Worm (Caenorhabditis elegans) whole organism, L1 larva: ENCODE measurements around the gene C44B7.5.

Experiments used
- C04F5.9 ChIP-seq: sonication (generic microtip); optimal IDR thresholded peaks from 2 replicates; lab custom pipeline; 2016; ENCODE audit warnings: missing genetic modification characterization, missing compliant biosample characterization
- C16A3.4 ChIP-seq: fragments of 150-350 bp; optimal IDR thresholded peaks from 2 replicates; lab custom pipeline; 2014; ENCODE audit warnings: missing biosample characterization, missing genetic modification characterization
- F16B12.6 ChIP-seq: fragments of 150-350 bp; optimal IDR thresholded peaks from 2 replicates; lab custom pipeline; 2014; ENCODE audit warnings: missing biosample characterization, missing genetic modification characterization
- Y116A8C.19 ChIP-seq: sonication (generic microtip); optimal IDR thresholded peaks from 2 replicates; lab custom pipeline; 2016; ENCODE audit warnings: missing compliant biosample characterization, missing genetic modification characterization, borderline replicate concordance
- aha-1 ChIP-seq: fragments of 150-350 bp; optimal IDR thresholded peaks from 2 replicates; lab custom pipeline; 2014; ENCODE audit warnings: missing biosample characterization, missing genetic modification characterization
- blmp-1 ChIP-seq: fragments of 150-350 bp; optimal IDR thresholded peaks from 2 replicates; lab custom pipeline; 2014; ENCODE audit warnings: missing biosample characterization, missing genetic modification characterization
- ceh-82 ChIP-seq, 3 experiments: fragments of 150-350 bp in 1 of 3; sonication (generic microtip) in 2 of 3; optimal IDR thresholded peaks; 2 replicates each; lab custom pipeline; 2014 to 2017; ENCODE audit warnings: missing biosample characterization in 3 of 3, missing genetic modification characterization in 3 of 3
- dsc-1 ChIP-seq: sonication (generic microtip); optimal IDR thresholded peaks from 2 replicates; lab custom pipeline; 2016; ENCODE audit warnings: mild to moderate bottlenecking, missing genetic modification characterization, missing compliant biosample characterization
- efl-1 ChIP-seq, 4 experiments: fragments of 150-350 bp; optimal IDR thresholded peaks in 3 of 4; peaks in 1 of 4; 1 replicate in 1 of 4; 2 replicates in 3 of 4; lab custom pipeline; 2014; ENCODE audit warnings: missing biosample characterization in 2 of 4, missing genetic modification characterization in 2 of 4, missing genetic modification reagents in 2 of 4
- egl-13 ChIP-seq: sonication (generic microtip); optimal IDR thresholded peaks from 2 replicates; lab custom pipeline; 2016; ENCODE audit warnings: missing genotype, missing genetic modification reagents, missing genetic modification characterization, missing compliant biosample characterization
- egl-27 ChIP-seq, 2 experiments: fragments of 150-350 bp in 1 of 2; sonication (generic microtip); optimal IDR thresholded peaks; 3 replicates each; lab custom pipeline; 2017 to 2018; ENCODE audit warnings: missing biosample characterization in 2 of 2, missing genetic modification characterization in 2 of 2, missing genetic modification reagents in 2 of 2
- elt-2 ChIP-seq: sonication (generic microtip); optimal IDR thresholded peaks from 2 replicates; lab custom pipeline; 2016; ENCODE audit warnings: missing genetic modification characterization, mild to moderate bottlenecking, inconsistent platforms, missing compliant biosample characterization, missing genetic modification reagents
- elt-3 ChIP-seq, 6 experiments: fragments of 150-350 bp in 1 of 6; sonication (generic microtip); optimal IDR thresholded peaks; 2 replicates each; lab custom pipeline; 2017 to 2018; ENCODE audit warnings: missing biosample characterization in 6 of 6, missing genetic modification characterization in 6 of 6, inconsistent platforms in 1 of 6
- fkh-8 ChIP-seq: sonication (generic microtip); optimal IDR thresholded peaks from 2 replicates; lab custom pipeline; 2016; ENCODE audit warnings: mild to moderate bottlenecking, missing genetic modification characterization, missing compliant biosample characterization
- fos-1 ChIP-seq: fragments of 150-350 bp; optimal IDR thresholded peaks from 2 replicates; lab custom pipeline; 2014; ENCODE audit warnings: missing biosample characterization, missing genetic modification characterization
- hpl-2 ChIP-seq: fragments of 150-350 bp; optimal IDR thresholded peaks from 2 replicates; lab custom pipeline; 2014; ENCODE audit warnings: missing biosample characterization, missing genetic modification reagents, missing genetic modification characterization
- irx-1 ChIP-seq: sonication (generic microtip); optimal IDR thresholded peaks from 2 replicates; lab custom pipeline; 2016; ENCODE audit warnings: missing genetic modification characterization, missing compliant biosample characterization
- jun-1 ChIP-seq: fragments of 150-350 bp; optimal IDR thresholded peaks from 2 replicates; lab custom pipeline; 2014; ENCODE audit warnings: missing biosample characterization, missing genetic modification reagents, missing genetic modification characterization
- lin-13 ChIP-seq: fragments of 150-350 bp; optimal IDR thresholded peaks from 2 replicates; lab custom pipeline; 2014; ENCODE audit warnings: missing biosample characterization, missing genetic modification reagents, missing genetic modification characterization
- lin-14 ChIP-seq: fragments of 200-800 bp; sonication (Bioruptor generic); optimal IDR thresholded peaks from 2 replicates; lab custom pipeline; 2018; ENCODE audit warnings: mild to moderate bottlenecking, missing genetic modification characterization, moderate library complexity, missing compliant biosample characterization
- lin-15B ChIP-seq: fragments of 150-350 bp; sonication (generic microtip); optimal IDR thresholded peaks from 3 replicates; lab custom pipeline; 2014; ENCODE audit warnings: missing biosample characterization, missing genetic modification characterization
- lin-35 ChIP-seq, 2 experiments: fragments of 150-350 bp; optimal IDR thresholded peaks; 2 replicates each; lab custom pipeline; 2014; ENCODE audit warnings: missing biosample characterization in 2 of 2, missing genetic modification characterization in 2 of 2, missing genetic modification reagents in 2 of 2
- lsy-2 ChIP-seq, 2 experiments: fragments of 150-350 bp; optimal IDR thresholded peaks; 2 replicates each; lab custom pipeline; 2014; ENCODE audit warnings: missing biosample characterization in 2 of 2, missing genetic modification characterization in 2 of 2
- mab-9 ChIP-seq: fragments of 200-800 bp; sonication (Bioruptor generic); IDR thresholded peaks from 2 replicates; pipeline ENCODE4 v1.3.6; 2022; ENCODE audit warnings: missing genetic modification reagents, missing genetic modification characterization, missing compliant biosample characterization
- mdl-1 ChIP-seq, 2 experiments: fragments of 150-350 bp; optimal IDR thresholded peaks; 2 replicates each; lab custom pipeline; 2014 to 2017; ENCODE audit warnings: missing biosample characterization in 2 of 2, missing genetic modification characterization in 2 of 2, inconsistent platforms in 1 of 2
- mef-2 ChIP-seq: fragments of 150-350 bp; optimal IDR thresholded peaks from 2 replicates; lab custom pipeline; 2014; ENCODE audit warnings: missing biosample characterization, missing genetic modification characterization
- mep-1 ChIP-seq: fragments of 150-350 bp; optimal IDR thresholded peaks from 2 replicates; lab custom pipeline; 2014; ENCODE audit warnings: missing biosample characterization, missing genetic modification characterization
- nhr-12 ChIP-seq: sonication (generic microtip); optimal IDR thresholded peaks from 2 replicates; lab custom pipeline; 2017; ENCODE audit warnings: missing biosample characterization, missing genetic modification characterization
- nhr-19 ChIP-seq: fragments of 200-800 bp; sonication (Bioruptor generic); conservative IDR thresholded peaks from 2 replicates; pipeline ENCODE4 v1.3.6; 2022; ENCODE audit warnings: missing genetic modification characterization, missing compliant biosample characterization
- nhr-20 ChIP-seq: sonication (generic microtip); optimal IDR thresholded peaks from 2 replicates; lab custom pipeline; 2016; ENCODE audit warnings: mild to moderate bottlenecking, missing genetic modification characterization, missing compliant biosample characterization
- nhr-47 ChIP-seq: sonication (generic microtip); optimal IDR thresholded peaks from 2 replicates; lab custom pipeline; 2016; ENCODE audit warnings: mild to moderate bottlenecking, missing genetic modification characterization, moderate library complexity, missing compliant biosample characterization
- nhr-71 ChIP-seq: sonication (generic microtip); optimal IDR thresholded peaks from 2 replicates; lab custom pipeline; 2016; ENCODE audit warnings: mild to moderate bottlenecking, missing genetic modification characterization, moderate library complexity, missing compliant biosample characterization
- nhr-77 ChIP-seq: fragments of 150-350 bp; optimal IDR thresholded peaks from 2 replicates; lab custom pipeline; 2014; ENCODE audit warnings: missing biosample characterization, missing genetic modification characterization
- nhr-85 ChIP-seq: sonication (generic microtip); peaks from one replicate; lab custom pipeline; 2016; ENCODE audit warnings: missing genetic modification characterization, inconsistent platforms, missing compliant biosample characterization
- nhr-90 ChIP-seq: sonication (generic microtip); optimal IDR thresholded peaks from 2 replicates; lab custom pipeline; 2016; ENCODE audit warnings: mild to moderate bottlenecking, missing genetic modification characterization, missing compliant biosample characterization; ENCODE audit not compliant: poor library complexity
- rnt-1 ChIP-seq: sonication (generic microtip); optimal IDR thresholded peaks from 2 replicates; lab custom pipeline; 2016; ENCODE audit warnings: mild to moderate bottlenecking, missing genetic modification characterization, moderate library complexity, missing compliant biosample characterization
- skn-1 ChIP-seq: fragments of 150-350 bp; optimal IDR thresholded peaks from 2 replicates; lab custom pipeline; 2014; ENCODE audit warnings: missing biosample characterization, missing genetic modification characterization
- snpc-4 ChIP-seq: fragments of 150-350 bp; optimal IDR thresholded peaks from 2 replicates; lab custom pipeline; 2014; ENCODE audit warnings: missing biosample characterization, missing genetic modification characterization
- snu-23 ChIP-seq: sonication (generic microtip); optimal IDR thresholded peaks from 2 replicates; lab custom pipeline; 2016; ENCODE audit warnings: missing genetic modification characterization, missing compliant biosample characterization
- swsn-7 ChIP-seq: sonication (generic microtip); optimal IDR thresholded peaks from 2 replicates; lab custom pipeline; 2016; ENCODE audit warnings: missing genetic modification characterization, missing compliant biosample characterization
- unc-130 ChIP-seq: fragments of 150-350 bp; optimal IDR thresholded peaks from 2 replicates; lab custom pipeline; 2017; ENCODE audit warnings: missing biosample characterization, missing genetic modification characterization, inconsistent platforms
- unc-30 ChIP-seq: sonication (generic microtip); optimal IDR thresholded peaks from 2 replicates; lab custom pipeline; 2017; ENCODE audit warnings: missing biosample characterization, missing genetic modification characterization
- unc-62 ChIP-seq: fragments of 150-350 bp; optimal IDR thresholded peaks from 2 replicates; lab custom pipeline; 2014; ENCODE audit warnings: missing biosample characterization, missing genetic modification reagents, missing genetic modification characterization
- xbp-1 ChIP-seq: sonication (generic microtip); optimal IDR thresholded peaks from 2 replicates; lab custom pipeline; 2016; ENCODE audit warnings: missing genetic modification characterization, missing compliant biosample characterization
- zag-1 ChIP-seq: fragments of 150-350 bp; optimal IDR thresholded peaks from 2 replicates; lab custom pipeline; 2014; ENCODE audit warnings: missing biosample characterization, missing genetic modification characterization

Gene C44B7.5

ce11 chrII:6826726-6827125 lies 45.7 kb downstream of the C44B7.5 start (continued):
- TF ChIP-seq unc-130 (tag; lab: Kevin White, UChicago) (peak; percentile 74), nhr-12 (no peak)

ce11 chrII:6825732-6826131 lies 46.7 kb downstream of the C44B7.5 start:
- peak in 1 of 2 experiments; percentile 70 for TF ChIP-seq egl-27 (tag; optimal IDR thresholded peaks at IDR 0.05; lab: Kevin White, UChicago)
- TF ChIP-seq rnt-1 (tag; lab: Kevin White, UChicago): peak; percentile 43
- TF ChIP-seq hpl-2: no peak
- TF ChIP-seq aha-1 (tag; lab: Kevin White, UChicago): no peak
- peak; percentile 88 for TF ChIP-seq blmp-1 (tag; lab: Kevin White, UChicago)
- peak; percentile 33 for TF ChIP-seq nhr-47
- TF ChIP-seq swsn-7 (tag; lab: Kevin White, UChicago): no peak
- TF ChIP-seq lin-13 (GFP tag; lab: Kevin White, UChicago): no peak
- TF ChIP-seq irx-1 (tag; lab: Kevin White, UChicago): peak; percentile 6
- TF ChIP-seq lin-14 (GFP tag; lab: Kevin White, UChicago): peak; percentile 77
- TF ChIP-seq unc-30 (tag; lab: Kevin White, UChicago): no peak
- TF ChIP-seq nhr-77 (tag; lab: Kevin White, UChicago): no peak
- TF ChIP-seq snu-23: peak; percentile 14
- TF ChIP-seq nhr-71 (tag; lab: Kevin White, UChicago): peak; percentile 56
- TF ChIP-seq lin-15B (tag; lab: Kevin White, UChicago): no peak
- no peak for TF ChIP-seq egl-13 (tag; lab: Kevin White, UChicago)
- TF ChIP-seq fos-1 (tag; lab: Kevin White, UChicago): no peak
- no peak for TF ChIP-seq mdl-1 (tag; optimal IDR thresholded peaks at IDR 0.05; lab: Kevin White, UChicago)
- TF ChIP-seq Y116A8C.19 (tag; lab: Kevin White, UChicago): no peak
- TF ChIP-seq xbp-1: no peak
- no peak for TF ChIP-seq C16A3.4 (tag; lab: Kevin White, UChicago)
- no peak for TF ChIP-seq nhr-12
- no peak for TF ChIP-seq zag-1 (tag; lab: Kevin White, UChicago)
- no peak for TF ChIP-seq unc-62 (GFP tag; lab: Kevin White, UChicago)
- peak; percentile 8 for TF ChIP-seq fkh-8 (tag; lab: Kevin White, UChicago)
- no peak for TF ChIP-seq C04F5.9 (tag; lab: Kevin White, UChicago)
- TF ChIP-seq ceh-82 (tag; optimal IDR thresholded peaks at IDR 0.05; lab: Kevin White, UChicago): peak in 1 of 3 experiments; percentile 5
- TF ChIP-seq nhr-20 (tag; lab: Kevin White, UChicago): peak; percentile 51
- TF ChIP-seq nhr-19 (GFP tag; lab: Robert Waterston, UW): no peak
- peak; percentile 89 for TF ChIP-seq nhr-85 (tag; lab: Kevin White, UChicago)
- TF ChIP-seq efl-1 (optimal IDR thresholded peaks at IDR 0.05; lab: Kevin White, UChicago): no peak
- no peak for TF ChIP-seq efl-1 (GFP tag; optimal IDR thresholded peaks at IDR 0.05 in 1 of 2; lab: Kevin White, UChicago)
- peak; percentile 83 for TF ChIP-seq dsc-1
- TF ChIP-seq nhr-90 (tag; lab: Kevin White, UChicago): no peak
- no peak for TF ChIP-seq snpc-4 (tag; lab: Kevin White, UChicago)
- TF ChIP-seq lsy-2 (tag; optimal IDR thresholded peaks at IDR 0.05; lab: Kevin White, UChicago): peak in 1 of 2 experiments; percentile 9

ce11 chrII:6824524-6824923 lies 47.9 kb downstream of the C44B7.5 start:
- TF ChIP-seq elt-2 (tag; lab: Kevin White, UChicago): peak; percentile 59
- TF ChIP-seq nhr-20 (tag; lab: Kevin White, UChicago): peak; percentile 5
- TF ChIP-seq nhr-85 (tag; lab: Kevin White, UChicago): peak; percentile 43
- no peak for TF ChIP-seq mef-2 (tag; lab: Kevin White, UChicago)
- TF ChIP-seq lin-14 (GFP tag; lab: Kevin White, UChicago): peak; percentile 43
- TF ChIP-seq jun-1 (tag; lab: Kevin White, UChicago): peak; percentile 4
- peak in 4 of 6 experiments; percentile 10 to 48 (median 32) for TF ChIP-seq elt-3 (tag; optimal IDR thresholded peaks at IDR 0.05; lab: Kevin White, UChicago)
- no peak for TF ChIP-seq mab-9 (GFP tag; lab: Robert Waterston, UW)
- no peak for TF ChIP-seq skn-1 (tag; lab: Kevin White, UChicago)
- TF ChIP-seq blmp-1 (tag; lab: Kevin White, UChicago): peak; percentile 2
- TF ChIP-seq F16B12.6: no peak
- TF ChIP-seq fkh-8 (tag; lab: Kevin White, UChicago): no peak
- no peak for TF ChIP-seq nhr-19 (GFP tag; lab: Robert Waterston, UW)
- TF ChIP-seq nhr-71 (tag; lab: Kevin White, UChicago): peak; percentile 20
- TF ChIP-seq mep-1 (tag; lab: Kevin White, UChicago): peak; percentile 11
- TF ChIP-seq dsc-1: peak; percentile 8
- TF ChIP-seq lin-35 (GFP tag; optimal IDR thresholded peaks at IDR 0.05; lab: Kevin White, UChicago): peak in 1 of 2 experiments; percentile 13
